Fruit fly (Drosophila melanogaster) whole organism, pupa: ENCODE results near the gene Naam.

Source experiments
- CG10348 ChIP-seq: fragments of 200-800 bp; sonication (Bioruptor generic); IDR thresholded peaks from 2 replicates; pipeline ENCODE4 v1.3.6; 2022; ENCODE audit warnings: missing biosample characterization, missing genetic modification characterization
- CG12605 ChIP-seq: fragments of 200-800 bp; sonication (Bioruptor generic); IDR thresholded peaks from 2 replicates; pipeline ENCODE4 v1.3.6; 2022; ENCODE audit warnings: missing biosample characterization, missing genetic modification characterization
- CG13204 ChIP-seq: fragments of 200-800 bp; sonication (Bioruptor generic); optimal IDR thresholded peaks from 2 replicates; lab custom pipeline; 2018; ENCODE audit warnings: missing biosample characterization, mild to moderate bottlenecking, missing genetic modification characterization, moderate library complexity
- CG14655 ChIP-seq: fragments of 200-800 bp; sonication (Bioruptor generic); optimal IDR thresholded peaks from 3 replicates; lab custom pipeline; 2017; ENCODE audit warnings: mild to moderate bottlenecking, missing biosample characterization, missing genetic modification reagents, missing genetic modification characterization
- CG15710 ChIP-seq: fragments of 200-800 bp; sonication (Bioruptor generic); optimal IDR thresholded peaks from 2 replicates; lab custom pipeline; 2018; ENCODE audit warnings: missing biosample characterization, mild to moderate bottlenecking, missing genetic modification characterization, moderate library complexity
- CG17806 ChIP-seq: fragments of 200-800 bp; sonication (Bioruptor generic); optimal IDR thresholded peaks from 2 replicates; lab custom pipeline; 2018; ENCODE audit warnings: missing biosample characterization, mild to moderate bottlenecking, missing genetic modification characterization, moderate library complexity
- CG32121 ChIP-seq: fragments of 200-800 bp; sonication (Bioruptor generic); IDR thresholded peaks from 2 replicates; pipeline ENCODE4 v1.3.6; 2022; ENCODE audit warnings: missing biosample characterization, missing genetic modification characterization
- CG34367 ChIP-seq: fragments of 200-800 bp; sonication (Bioruptor generic); optimal IDR thresholded peaks from 2 replicates; lab custom pipeline; 2018; ENCODE audit warnings: missing biosample characterization, mild to moderate bottlenecking, missing genetic modification characterization
- CG4496 ChIP-seq: fragments of 200-800 bp; sonication (Bioruptor generic); IDR thresholded peaks from 3 replicates; pipeline ENCODE4 v1.3.6; 2022; ENCODE audit warnings: missing biosample characterization, missing genetic modification characterization
- CG8159 ChIP-seq: fragments of 200-800 bp; sonication (Bioruptor generic); optimal IDR thresholded peaks from 3 replicates; lab custom pipeline; 2018; ENCODE audit warnings: missing biosample characterization, mild to moderate bottlenecking, missing genetic modification characterization, moderate library complexity
- CG8301 ChIP-seq: fragments of 200-800 bp; sonication (Bioruptor generic); optimal IDR thresholded peaks from 2 replicates; lab custom pipeline; 2018; ENCODE audit warnings: missing biosample characterization, mild to moderate bottlenecking, missing genetic modification characterization
- CG9948 ChIP-seq: fragments of 200-800 bp; sonication (Bioruptor generic); optimal IDR thresholded peaks from 2 replicates; lab custom pipeline; 2018; ENCODE audit warnings: missing biosample characterization, mild to moderate bottlenecking, missing genetic modification characterization, moderate library complexity
- D1 ChIP-seq: fragments of 200-800 bp; sonication (Bioruptor generic); optimal IDR thresholded peaks from 2 replicates; lab custom pipeline; 2018; ENCODE audit warnings: missing biosample characterization, mild to moderate bottlenecking, missing genetic modification characterization, moderate library complexity
- EcR ChIP-seq: fragments of 200-800 bp; sonication (Bioruptor generic); optimal IDR thresholded peaks from 3 replicates; lab custom pipeline; 2019; ENCODE audit warnings: missing biosample characterization, missing genetic modification characterization, mild to moderate bottlenecking, moderate library complexity, missing genetic modification reagents
- Ets98B ChIP-seq: fragments of 200-800 bp; sonication (Bioruptor generic); IDR thresholded peaks from 2 replicates; pipeline ENCODE4 v1.3.6; 2022; ENCODE audit warnings: missing biosample characterization, missing genetic modification characterization
- Pif1A ChIP-seq: fragments of 200-800 bp; sonication (Bioruptor generic); optimal IDR thresholded peaks from 3 replicates; lab custom pipeline; 2016; ENCODE audit warnings: missing biosample characterization, missing genetic modification characterization
- Pif1B ChIP-seq: fragments of 200-800 bp; sonication (Bioruptor generic); optimal IDR thresholded peaks from 3 replicates; lab custom pipeline; 2016; ENCODE audit warnings: missing biosample characterization, missing genetic modification characterization
- Snoo ChIP-seq: fragments of 200-800 bp; sonication (Bioruptor generic); optimal IDR thresholded peaks from 3 replicates; lab custom pipeline; 2017; ENCODE audit warnings: missing biosample characterization, mild to moderate bottlenecking, missing genetic modification characterization, inconsistent platforms
- fd96Ca ChIP-seq: fragments of 200-800 bp; sonication (Bioruptor generic); IDR thresholded peaks from 3 replicates; pipeline ENCODE4 v1.3.6; 2022; ENCODE audit warnings: missing biosample characterization, missing genetic modification characterization
- gl ChIP-seq: fragments of 200-800 bp; sonication (Bioruptor generic); optimal IDR thresholded peaks from 2 replicates; lab custom pipeline; 2018; ENCODE audit warnings: missing biosample characterization, mild to moderate bottlenecking, missing genetic modification characterization
- rn ChIP-seq: fragments of 200-800 bp; sonication (Bioruptor generic); IDR thresholded peaks from 2 replicates; pipeline ENCODE4 v1.3.6; 2022; ENCODE audit warnings: missing biosample characterization, missing genetic modification characterization

Gene Naam

dm6 chr3R:19650718-19651117, 20.5 kb upstream of the Naam start, which contains the start of gene CG31219:
Gene CG31219, plus strand, starts transcription at chr3R:19651018.
- TF ChIP-seq Pif1B (GFP tag; lab: Kevin White, UChicago) (no peak), CG13204 (GFP tag; lab: Kevin White, UChicago) (no peak), CG10348 (GFP tag; lab: Robert Waterston, UW) (no peak), CG4496 (GFP tag; lab: Robert Waterston, UW) (no peak)

dm6 chr3R:19656455-19656854, 14.8 kb upstream of the Naam start:
- TF ChIP-seq CG12605 (GFP tag; lab: Robert Waterston, UW) = peak; percentile 89
- TF ChIP-seq CG34367 = no peak
- TF ChIP-seq EcR = peak; percentile 82

dm6 chr3R:19657235-19657634, 14.0 kb upstream of the Naam start:
- TF ChIP-seq Pif1B (GFP tag; lab: Kevin White, UChicago) (no peak), CG13204 (GFP tag; lab: Kevin White, UChicago) (no peak), Snoo (tag; lab: Kevin White, UChicago) (no peak), CG32121 (no peak), CG34367 (no peak), CG14655 (GFP tag; lab: Kevin White, UChicago) (no peak), CG8301 (tag; lab: Kevin White, UChicago) (no peak), EcR (no peak)

dm6 chr3R:19657766-19658165, 13.5 kb upstream of the Naam start, which contains the start of gene CG6184:
Gene CG6184, minus strand, starts transcription at chr3R:19657866.
- TF ChIP-seq CG17806 (tag; lab: Kevin White, UChicago) = no peak
- TF ChIP-seq CG34367 = no peak
- TF ChIP-seq CG14655 (GFP tag; lab: Kevin White, UChicago) = no peak
- no peak for TF ChIP-seq Pif1A
- no peak for TF ChIP-seq CG8159 (tag; lab: Kevin White, UChicago)
- TF ChIP-seq EcR = no peak
- no peak for TF ChIP-seq gl (tag; lab: Kevin White, UChicago)
- no peak for TF ChIP-seq CG4496 (GFP tag; lab: Robert Waterston, UW)
- TF ChIP-seq Snoo (tag; lab: Kevin White, UChicago) = no peak
- no peak for TF ChIP-seq CG10348 (GFP tag; lab: Robert Waterston, UW)
- TF ChIP-seq CG9948 (tag; lab: Kevin White, UChicago) = no peak
- no peak for TF ChIP-seq fd96Ca
- no peak for TF ChIP-seq Pif1B (GFP tag; lab: Kevin White, UChicago)
- no peak for TF ChIP-seq CG8301 (tag; lab: Kevin White, UChicago)
- TF ChIP-seq CG15710 (tag; lab: Kevin White, UChicago) = no peak
- TF ChIP-seq rn (GFP tag; lab: Robert Waterston, UW) = no peak
- no peak for TF ChIP-seq D1 (tag; lab: Kevin White, UChicago)
- TF ChIP-seq Ets98B (GFP tag; lab: Robert Waterston, UW) = no peak
- no peak for TF ChIP-seq CG12605 (GFP tag; lab: Robert Waterston, UW)
- no peak for TF ChIP-seq CG32121

- TF ChIP-seq Ets98B (GFP tag; lab: Robert Waterston, UW) = no peak
- TF ChIP-seq EcR = no peak
- TF ChIP-seq CG15710 (tag; lab: Kevin White, UChicago) = no peak
- TF ChIP-seq CG17806 (tag; lab: Kevin White, UChicago) = no peak
- TF ChIP-seq gl (tag; lab: Kevin White, UChicago) = no peak
- no peak for TF ChIP-seq fd96Ca
- no peak for TF ChIP-seq CG10348 (GFP tag; lab: Robert Waterston, UW)
- TF ChIP-seq rn (GFP tag; lab: Robert Waterston, UW) = no peak
- TF ChIP-seq CG8301 (tag; lab: Kevin White, UChicago) = no peak
- no peak for TF ChIP-seq CG14655 (GFP tag; lab: Kevin White, UChicago)
- no peak for TF ChIP-seq CG13204 (GFP tag; lab: Kevin White, UChicago)
- no peak for TF ChIP-seq CG12605 (GFP tag; lab: Robert Waterston, UW)
- no peak for TF ChIP-seq Pif1A
- TF ChIP-seq Pif1B (GFP tag; lab: Kevin White, UChicago) = no peak
- TF ChIP-seq Snoo (tag; lab: Kevin White, UChicago) = no peak
- TF ChIP-seq CG32121 = no peak
- TF ChIP-seq CG8159 (tag; lab: Kevin White, UChicago) = no peak
- no peak for TF ChIP-seq CG9948 (tag; lab: Kevin White, UChicago)
- no peak for TF ChIP-seq D1 (tag; lab: Kevin White, UChicago)
- no peak for TF ChIP-seq CG34367
These were observed 11.8 kb upstream of the Naam start, which contains the start of gene ort for dm6 chr3R:19659448-19659847. Gene ort, plus strand, starts transcription at chr3R:19659748.

dm6 chr3R:19664713-19665112, 6.5 kb upstream of the Naam start, which contains the start of gene CG7432:
Gene CG7432, plus strand, starts transcription at chr3R:19665007.
- TF ChIP-seq CG32121 (no peak), CG15710 (tag; lab: Kevin White, UChicago) (no peak), D1 (tag; lab: Kevin White, UChicago) (no peak), CG14655 (GFP tag; lab: Kevin White, UChicago) (no peak), CG8159 (tag; lab: Kevin White, UChicago) (no peak), Snoo (tag; lab: Kevin White, UChicago) (no peak), fd96Ca (no peak), gl (tag; lab: Kevin White, UChicago) (no peak), CG10348 (GFP tag; lab: Robert Waterston, UW) (no peak), rn (GFP tag; lab: Robert Waterston, UW) (no peak), EcR (no peak), CG8301 (tag; lab: Kevin White, UChicago) (no peak), CG4496 (GFP tag; lab: Robert Waterston, UW) (no peak), Ets98B (GFP tag; lab: Robert Waterston, UW) (no peak), CG34367 (no peak), CG12605 (GFP tag; lab: Robert Waterston, UW) (no peak), CG13204 (GFP tag; lab: Kevin White, UChicago) (no peak), CG17806 (tag; lab: Kevin White, UChicago) (no peak), Pif1B (GFP tag; lab: Kevin White, UChicago) (no peak)
